Fruit fly (Drosophila melanogaster) whole organism, embryonic: ENCODE results near the gene CG2663.

Experiments used
- Ada2b ChIP-seq: fragments of 200-800 bp; sonication (Bioruptor generic); IDR thresholded peaks from 2 replicates; pipeline ENCODE4 v1.3.6; 2022; ENCODE audit warnings: missing biosample characterization, missing genetic modification characterization
- BEAF-32 ChIP-seq: fragments of 200-800 bp; sonication (Bioruptor generic); optimal IDR thresholded peaks from 3 replicates; lab custom pipeline; 2017; ENCODE audit warnings: missing biosample characterization, missing genetic modification characterization, mild to moderate bottlenecking, moderate library complexity, missing genetic modification reagents
- CG10209 ChIP-seq: fragments of 200-800 bp; sonication (Bioruptor generic); optimal IDR thresholded peaks from 3 replicates; lab custom pipeline; 2017; ENCODE audit warnings: missing biosample characterization, mild to moderate bottlenecking, missing genetic modification characterization, missing genetic modification reagents
- CG10543 ChIP-seq: fragments of 200-800 bp; sonication (Bioruptor generic); optimal IDR thresholded peaks from 3 replicates; lab custom pipeline; 2017; ENCODE audit warnings: missing biosample characterization, mild to moderate bottlenecking, missing genetic modification characterization, moderate library complexity
- CG12299 ChIP-seq: fragments of 200-800 bp; sonication (Bioruptor generic); optimal IDR thresholded peaks from 2 replicates; lab custom pipeline; 2018; ENCODE audit warnings: missing biosample characterization, mild to moderate bottlenecking, missing genetic modification characterization
- CG13894 ChIP-seq: fragments of 200-800 bp; sonication (Bioruptor generic); optimal IDR thresholded peaks from 3 replicates; lab custom pipeline; 2018; ENCODE audit warnings: missing biosample characterization, mild to moderate bottlenecking, missing genetic modification characterization, moderate library complexity
- CG16779 ChIP-seq: fragments of 200-800 bp; sonication (Bioruptor generic); IDR thresholded peaks from 2 replicates; pipeline ENCODE4 v1.3.6; 2022; ENCODE audit warnings: missing biosample characterization, missing genetic modification characterization
- CG18476 ChIP-seq: fragments of 200-800 bp; sonication (Bioruptor generic); optimal IDR thresholded peaks from 2 replicates; lab custom pipeline; 2016; ENCODE audit warnings: missing biosample characterization, mild to moderate bottlenecking, missing genetic modification characterization
- CG2199 ChIP-seq: fragments of 200-800 bp; sonication (Bioruptor generic); IDR thresholded peaks from 3 replicates; pipeline ENCODE4 v1.3.6; 2022; ENCODE audit warnings: missing biosample characterization, missing genetic modification characterization
- CG30020 ChIP-seq: fragments of 200-800 bp; optimal IDR thresholded peaks from 2 replicates; lab custom pipeline; 2019; ENCODE audit warnings: missing biosample characterization, mild to moderate bottlenecking, missing genetic modification characterization, moderate library complexity
- CG31365 ChIP-seq: fragments of 200-800 bp; sonication (Bioruptor generic); optimal IDR thresholded peaks from 2 replicates; lab custom pipeline; 2018; ENCODE audit warnings: missing biosample characterization, mild to moderate bottlenecking, missing genetic modification characterization
- CG3163 ChIP-seq: fragments of 200-800 bp; sonication (Bioruptor generic); optimal IDR thresholded peaks from 3 replicates; lab custom pipeline; 2016; ENCODE audit warnings: missing biosample characterization, missing genetic modification characterization
- CG32772 ChIP-seq: fragments of 200-800 bp; sonication (Bioruptor generic); IDR thresholded peaks from 2 replicates; pipeline ENCODE4 v1.3.6; 2022; ENCODE audit warnings: missing biosample characterization, missing genetic modification characterization
- CG3281 ChIP-seq: fragments of 200-800 bp; sonication (Bioruptor generic); optimal IDR thresholded peaks from 3 replicates; lab custom pipeline; 2017; ENCODE audit warnings: missing biosample characterization, mild to moderate bottlenecking, missing genetic modification characterization
- CG33213 ChIP-seq: fragments of 200-800 bp; sonication (Bioruptor generic); optimal IDR thresholded peaks from 3 replicates; lab custom pipeline; 2016; ENCODE audit warnings: missing biosample characterization, missing genetic modification characterization
- CG3995 ChIP-seq: fragments of 200-800 bp; sonication (Bioruptor generic); optimal IDR thresholded peaks from 3 replicates; lab custom pipeline; 2016; ENCODE audit warnings: missing biosample characterization, missing genetic modification characterization
- CG43689 ChIP-seq: fragments of 200-800 bp; sonication (Bioruptor generic); IDR thresholded peaks from 2 replicates; pipeline ENCODE4 v1.3.6; 2022; ENCODE audit warnings: missing biosample characterization, missing genetic modification characterization
- CG4707 ChIP-seq: fragments of 200-800 bp; sonication (Bioruptor generic); optimal IDR thresholded peaks from 2 replicates; lab custom pipeline; 2018; ENCODE audit warnings: missing biosample characterization, mild to moderate bottlenecking, missing genetic modification characterization, moderate library complexity
- CG5180 ChIP-seq: fragments of 200-800 bp; sonication (Bioruptor generic); optimal IDR thresholded peaks from 3 replicates; lab custom pipeline; 2017; ENCODE audit warnings: missing biosample characterization, missing genetic modification characterization, mild to moderate bottlenecking, moderate library complexity, missing genetic modification reagents
- CG7372 ChIP-seq: fragments of 200-800 bp; sonication (Bioruptor generic); IDR thresholded peaks from 2 replicates; pipeline ENCODE4 v1.3.6; 2022; ENCODE audit warnings: missing biosample characterization, missing genetic modification characterization
- CG7987 ChIP-seq: fragments of 200-800 bp; sonication (Bioruptor generic); optimal IDR thresholded peaks from 2 replicates; lab custom pipeline; 2018; ENCODE audit warnings: missing biosample characterization, mild to moderate bottlenecking, missing genetic modification characterization, moderate library complexity
- Dbx ChIP-seq: fragments of 200-800 bp; sonication (Bioruptor generic); IDR thresholded peaks from 3 replicates; pipeline ENCODE4 v1.3.6; 2022; ENCODE audit warnings: missing biosample characterization, missing genetic modification characterization
- Deaf1 ChIP-seq: fragments of 200-800 bp; optimal IDR thresholded peaks from 3 replicates; lab custom pipeline; 2019; ENCODE audit warnings: missing biosample characterization, mild to moderate bottlenecking, missing genetic modification characterization, moderate library complexity
- Doc2 ChIP-seq: fragments of 200-800 bp; sonication (Bioruptor generic); IDR thresholded peaks from 2 replicates; pipeline ENCODE4 v1.3.6; 2022; ENCODE audit warnings: missing biosample characterization, missing genetic modification characterization
- Ets97D ChIP-seq: fragments of 200-800 bp; sonication (Bioruptor generic); optimal IDR thresholded peaks from 3 replicates; lab custom pipeline; 2016; ENCODE audit warnings: missing biosample characterization, missing genetic modification characterization
- H15 ChIP-seq: fragments of 200-800 bp; sonication (Bioruptor generic); IDR thresholded peaks from 3 replicates; pipeline ENCODE4 v1.3.6; 2022; ENCODE audit warnings: missing biosample characterization, missing genetic modification characterization
- MBD-R2 ChIP-seq: fragments of 200-800 bp; sonication (Bioruptor generic); IDR thresholded peaks from 2 replicates; pipeline ENCODE4 v1.3.6; 2022; ENCODE audit warnings: missing biosample characterization, missing genetic modification characterization
- Myb ChIP-seq: fragments of 200-800 bp; sonication (Bioruptor generic); optimal IDR thresholded peaks from 2 replicates; lab custom pipeline; 2016; ENCODE audit warnings: missing biosample characterization, missing genetic modification characterization
- ara ChIP-seq: fragments of 200-800 bp; sonication (Bioruptor generic); IDR thresholded peaks from 2 replicates; pipeline ENCODE4 v1.3.6; 2022; ENCODE audit warnings: missing biosample characterization, missing genetic modification characterization
- az2 ChIP-seq: fragments of 200-800 bp; sonication (Bioruptor generic); optimal IDR thresholded peaks from 3 replicates; lab custom pipeline; 2016; ENCODE audit warnings: missing biosample characterization, missing genetic modification characterization
- bbx ChIP-seq: fragments of 200-800 bp; sonication (Bioruptor generic); IDR thresholded peaks from 2 replicates; pipeline ENCODE4 v1.3.6; 2022; ENCODE audit warnings: missing biosample characterization, missing genetic modification characterization; ENCODE audit not compliant: partially characterized antibody
- corto ChIP-seq: fragments of 200-800 bp; sonication (Bioruptor generic); optimal IDR thresholded peaks from 2 replicates; lab custom pipeline; 2016; ENCODE audit warnings: missing biosample characterization, mild to moderate bottlenecking, missing genetic modification characterization, moderate library complexity
- cwo ChIP-seq: fragments of 200-800 bp; sonication (Bioruptor generic); optimal IDR thresholded peaks from 3 replicates; lab custom pipeline; 2017; ENCODE audit warnings: missing biosample characterization, missing genetic modification characterization, mild to moderate bottlenecking, moderate library complexity, missing genetic modification reagents
- danr ChIP-seq: fragments of 200-800 bp; sonication (Bioruptor generic); IDR thresholded peaks from 2 replicates; pipeline ENCODE4 v1.3.6; 2022; ENCODE audit warnings: missing biosample characterization, missing genetic modification characterization
- gce ChIP-seq: fragments of 200-800 bp; sonication (Bioruptor generic); IDR thresholded peaks from 3 replicates; pipeline ENCODE4 v1.3.6; 2022; ENCODE audit warnings: missing biosample characterization, missing genetic modification characterization
- grn ChIP-seq: fragments of 200-800 bp; sonication (Bioruptor generic); optimal IDR thresholded peaks from 3 replicates; lab custom pipeline; 2017; ENCODE audit warnings: missing biosample characterization, missing genetic modification characterization
- gt ChIP-seq: fragments of 200-800 bp; sonication (Bioruptor generic); IDR thresholded peaks from 2 replicates; pipeline ENCODE4 v1.3.6; 2022; ENCODE audit warnings: missing biosample characterization, missing genetic modification characterization
- hbn ChIP-seq: fragments of 200-800 bp; sonication (Bioruptor generic); IDR thresholded peaks from 2 replicates; pipeline ENCODE4 v1.3.6; 2022; ENCODE audit warnings: missing biosample characterization, missing genetic modification characterization; ENCODE audit not compliant: partially characterized antibody
- jumu ChIP-seq: fragments of 200-800 bp; sonication (Bioruptor generic); optimal IDR thresholded peaks from 3 replicates; lab custom pipeline; 2016; ENCODE audit warnings: missing biosample characterization, missing genetic modification characterization
- lab ChIP-seq: fragments of 200-800 bp; sonication (Bioruptor generic); optimal IDR thresholded peaks from 3 replicates; lab custom pipeline; 2017; ENCODE audit warnings: missing biosample characterization, missing genetic modification characterization, mild to moderate bottlenecking, moderate library complexity, missing genetic modification reagents
- nau ChIP-seq: fragments of 200-800 bp; sonication (Bioruptor generic); optimal IDR thresholded peaks from 3 replicates; lab custom pipeline; 2017; ENCODE audit warnings: missing biosample characterization, mild to moderate bottlenecking, missing genetic modification characterization, missing genetic modification reagents
- org-1 ChIP-seq: fragments of 200-800 bp; sonication (Bioruptor generic); optimal IDR thresholded peaks from 2 replicates; lab custom pipeline; 2017; ENCODE audit warnings: missing biosample characterization, missing genetic modification characterization
- p53 ChIP-seq: fragments of 200-800 bp; sonication (Bioruptor generic); optimal IDR thresholded peaks from 2 replicates; lab custom pipeline; 2016; ENCODE audit warnings: missing biosample characterization, missing genetic modification characterization
- pzg ChIP-seq: fragments of 200-800 bp; sonication (Bioruptor generic); optimal IDR thresholded peaks from 3 replicates; lab custom pipeline; 2018; ENCODE audit warnings: missing biosample characterization, mild to moderate bottlenecking, missing genetic modification characterization, moderate library complexity
- ranshi ChIP-seq: fragments of 200-800 bp; sonication (Bioruptor generic); IDR thresholded peaks from 2 replicates; pipeline ENCODE4 v1.3.6; 2022; ENCODE audit warnings: missing biosample characterization, missing genetic modification characterization
- sim ChIP-seq: fragments of 200-800 bp; sonication (Bioruptor generic); IDR thresholded peaks from 2 replicates; pipeline ENCODE4 v1.3.6; 2022; ENCODE audit warnings: missing biosample characterization, missing genetic modification characterization
- trem ChIP-seq: fragments of 200-800 bp; optimal IDR thresholded peaks from 3 replicates; lab custom pipeline; 2019; ENCODE audit warnings: missing biosample characterization, mild to moderate bottlenecking, missing genetic modification characterization, moderate library complexity
- ttk ChIP-seq: fragments of 200-800 bp; sonication (Bioruptor generic); IDR thresholded peaks from 2 replicates; pipeline ENCODE4 v2.1.2; 2022; ENCODE audit warnings: missing biosample characterization, missing genetic modification characterization
- unc-4 ChIP-seq: fragments of 200-800 bp; sonication (Bioruptor generic); IDR thresholded peaks from 2 replicates; pipeline ENCODE4 v1.3.6; 2022; ENCODE audit warnings: missing biosample characterization, missing genetic modification characterization; ENCODE audit not compliant: partially characterized antibody
- wor ChIP-seq: fragments of 200-800 bp; sonication (Bioruptor generic); IDR thresholded peaks from 2 replicates; pipeline ENCODE4 v1.3.6; 2022; ENCODE audit warnings: missing biosample characterization, missing genetic modification characterization

CG2663 gene

DNA sequence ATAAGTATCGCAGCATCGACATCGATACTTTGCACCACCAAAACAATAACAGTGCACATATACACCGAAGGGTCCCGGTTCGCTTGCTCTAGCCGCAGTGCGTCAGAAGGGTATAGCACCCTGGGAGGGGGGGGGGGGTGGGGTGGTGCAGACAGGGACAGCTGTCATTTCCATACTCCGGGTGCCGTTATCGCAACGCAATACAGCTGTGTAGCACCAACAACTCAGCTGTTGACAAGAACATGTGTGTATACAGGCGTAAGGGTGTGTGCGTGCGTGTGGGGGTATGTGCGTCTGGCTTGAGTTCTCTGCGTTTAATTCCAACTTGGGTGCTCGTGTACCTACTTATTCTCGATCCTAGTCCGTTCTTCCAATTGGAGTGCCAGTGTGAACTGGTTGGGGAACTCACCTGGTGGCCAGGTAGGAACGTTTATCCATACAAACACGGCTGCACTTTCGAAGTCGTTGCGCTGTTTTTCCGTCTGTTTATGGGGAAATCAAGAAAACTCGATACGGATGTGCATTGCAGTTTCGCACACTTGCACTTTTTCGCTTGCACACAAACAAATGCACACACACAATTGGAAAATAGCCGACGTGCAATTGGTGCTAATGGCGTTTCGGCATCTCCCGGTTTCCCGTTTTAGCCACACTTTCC lies 36.3 kb downstream of the CG2663 start (continued):
- peak; percentile 20 for TF ChIP-seq nau (GFP tag; lab: Kevin White, UChicago)
- TF ChIP-seq CG30020 (tag; lab: Kevin White, UChicago): no peak
- no peak for TF ChIP-seq ara (GFP tag; lab: Robert Waterston, UW)
- peak; percentile 13; the same call in 1 of the 2 replicates for TF ChIP-seq MBD-R2 (GFP tag; lab: Robert Waterston, UW)
- no peak for TF ChIP-seq CG10209 (GFP tag; lab: Kevin White, UChicago)
- no peak for TF ChIP-seq sim (GFP tag; lab: Robert Waterston, UW)
- TF ChIP-seq danr (GFP tag; lab: Robert Waterston, UW): no peak
- peak; percentile 44; the same call in 1 of the 2 replicates for TF ChIP-seq bbx
- no peak for TF ChIP-seq CG3281
- no peak for TF ChIP-seq Myb (GFP tag; lab: Kevin White, UChicago)
- peak; percentile 90 for TF ChIP-seq CG10543 (GFP tag; lab: Kevin White, UChicago)
- no peak for TF ChIP-seq az2
- TF ChIP-seq pzg: peak; percentile 3
- no peak for TF ChIP-seq Ets97D
- TF ChIP-seq CG33213 (GFP tag; lab: Kevin White, UChicago): no peak
- no peak for TF ChIP-seq CG4707 (GFP tag; lab: Kevin White, UChicago)
- no peak for TF ChIP-seq jumu (GFP tag; lab: Kevin White, UChicago)
- peak; percentile 29; the same call in 1 of the 3 replicates for TF ChIP-seq CG2199 (GFP tag; lab: Robert Waterston, UW)
- no peak for TF ChIP-seq CG18476
- TF ChIP-seq hbn (GFP tag; lab: Robert Waterston, UW): peak; percentile 44; the same call in 1 of the 2 replicates
- TF ChIP-seq Ada2b: no peak
- no peak for TF ChIP-seq p53 (GFP tag; lab: Kevin White, UChicago)
- TF ChIP-seq CG31365 (tag; lab: Kevin White, UChicago): no peak
- no peak for TF ChIP-seq corto (GFP tag; lab: Kevin White, UChicago)
- no peak for TF ChIP-seq BEAF-32
- no peak for TF ChIP-seq CG3995 (GFP tag; lab: Kevin White, UChicago)
- peak; percentile 0 for TF ChIP-seq CG5180 (GFP tag; lab: Kevin White, UChicago)
- TF ChIP-seq Dbx (GFP tag; lab: Robert Waterston, UW): peak; percentile 48; the same call in 1 of the 3 replicates
- TF ChIP-seq lab (GFP tag; lab: Kevin White, UChicago): peak; percentile 61
- TF ChIP-seq CG43689 (GFP tag; lab: Robert Waterston, UW): no peak
- TF ChIP-seq CG7987 (GFP tag; lab: Kevin White, UChicago): peak; percentile 50
- TF ChIP-seq gce (GFP tag; lab: Robert Waterston, UW): 0 out of 3 replicates have a peak, but pooled peaks have one; percentile 33
- peak; percentile 4; the same call in 1 of the 2 replicates for TF ChIP-seq ranshi (GFP tag; lab: Robert Waterston, UW)
- TF ChIP-seq cwo (GFP tag; lab: Kevin White, UChicago): no peak
- no peak for TF ChIP-seq H15
- no peak for TF ChIP-seq CG12299
- peak; percentile 21; the same call in 1 of the 2 replicates for TF ChIP-seq CG7372 (GFP tag; lab: Robert Waterston, UW)
- TF ChIP-seq unc-4 (GFP tag; lab: Robert Waterston, UW): 0 out of 2 replicates have a peak, but pooled peaks have one; percentile 13
- no peak for TF ChIP-seq Doc2 (GFP tag; lab: Robert Waterston, UW)
- no peak for TF ChIP-seq grn
- TF ChIP-seq CG3163 (GFP tag; lab: Kevin White, UChicago): no peak
- TF ChIP-seq ttk: no peak
- TF ChIP-seq org-1: peak; percentile 29
- TF ChIP-seq CG32772 (GFP tag; lab: Robert Waterston, UW): no peak
- no peak for TF ChIP-seq trem (tag; lab: Kevin White, UChicago)
- peak; percentile 11 for TF ChIP-seq CG13894 (tag; lab: Kevin White, UChicago)
- no peak for TF ChIP-seq wor (GFP tag; lab: Robert Waterston, UW)
- no peak for TF ChIP-seq Deaf1 (tag; lab: Kevin White, UChicago)
- TF ChIP-seq gt: no peak
- no peak for TF ChIP-seq CG16779
